Fruit fly (Drosophila melanogaster) whole organism, prepupa: ENCODE measurements around the gene msl-2.

Experiments used
- Blimp-1 ChIP-seq: fragments of 200-800 bp; sonication (Bioruptor generic); optimal IDR thresholded peaks from 3 replicates; lab custom pipeline; 2017; ENCODE audit warnings: missing biosample characterization, missing genetic modification characterization, mild to moderate bottlenecking, moderate library complexity, missing genetic modification reagents
- CG10631 ChIP-seq: fragments of 200-800 bp; sonication (Bioruptor generic); optimal IDR thresholded peaks from 2 replicates; lab custom pipeline; 2016; ENCODE audit warnings: missing biosample characterization, missing genetic modification characterization
- CG10669 ChIP-seq: fragments of 200-800 bp; sonication (Bioruptor generic); optimal IDR thresholded peaks from 3 replicates; lab custom pipeline; 2018; ENCODE audit warnings: missing biosample characterization, mild to moderate bottlenecking, missing genetic modification characterization, moderate library complexity
- CG11294 ChIP-seq: fragments of 200-800 bp; sonication (Bioruptor generic); IDR thresholded peaks from 2 replicates; pipeline ENCODE4 v1.3.6; 2022; ENCODE audit warnings: missing biosample characterization, missing genetic modification characterization
- CG11762 ChIP-seq: fragments of 200-800 bp; sonication (Bioruptor generic); optimal IDR thresholded peaks from 3 replicates; lab custom pipeline; 2016; ENCODE audit warnings: missing biosample characterization, missing genetic modification characterization; ENCODE audit not compliant: insufficient read depth
- CG11902 ChIP-seq: fragments of 200-800 bp; sonication (Bioruptor generic); optimal IDR thresholded peaks from 3 replicates; lab custom pipeline; 2016; ENCODE audit warnings: missing biosample characterization, missing genetic modification characterization
- CG15336 ChIP-seq: fragments of 200-800 bp; sonication (Bioruptor generic); IDR thresholded peaks from 2 replicates; pipeline ENCODE4 v1.3.6; 2022; ENCODE audit warnings: missing biosample characterization, missing genetic modification characterization
- CG1621 ChIP-seq: fragments of 200-800 bp; sonication (Bioruptor generic); optimal IDR thresholded peaks from 3 replicates; lab custom pipeline; 2018; ENCODE audit warnings: missing biosample characterization, mild to moderate bottlenecking, missing genetic modification characterization
- CG16779 ChIP-seq: fragments of 200-800 bp; sonication (Bioruptor generic); optimal IDR thresholded peaks from 3 replicates; lab custom pipeline; 2017; ENCODE audit warnings: missing biosample characterization, mild to moderate bottlenecking, missing genetic modification characterization
- CG31627 ChIP-seq: fragments of 200-800 bp; sonication (Bioruptor generic); optimal IDR thresholded peaks from 3 replicates; lab custom pipeline; 2016; ENCODE audit warnings: missing biosample characterization, missing genetic modification characterization
- CG32006 ChIP-seq: fragments of 200-800 bp; sonication (Bioruptor generic); optimal IDR thresholded peaks from 3 replicates; lab custom pipeline; 2017; ENCODE audit warnings: missing biosample characterization, mild to moderate bottlenecking, missing genetic modification characterization
- CG3919 ChIP-seq: fragments of 200-800 bp; sonication (Bioruptor generic); optimal IDR thresholded peaks from 3 replicates; lab custom pipeline; 2016; ENCODE audit warnings: missing biosample characterization, missing genetic modification characterization
- CG4318 ChIP-seq: fragments of 200-800 bp; sonication (Bioruptor generic); optimal IDR thresholded peaks from 3 replicates; lab custom pipeline; 2017; ENCODE audit warnings: missing biosample characterization, mild to moderate bottlenecking, missing genetic modification characterization
- CG6163 ChIP-seq: fragments of 200-800 bp; sonication (Bioruptor generic); IDR thresholded peaks from 3 replicates; pipeline ENCODE4 v1.3.6; 2022; ENCODE audit warnings: missing biosample characterization, missing genetic modification characterization
- CG6276 ChIP-seq: fragments of 200-800 bp; sonication (Bioruptor generic); optimal IDR thresholded peaks from 2 replicates; lab custom pipeline; 2017; ENCODE audit warnings: missing biosample characterization, mild to moderate bottlenecking, missing genetic modification characterization
- CG6808 ChIP-seq: fragments of 200-800 bp; sonication (Bioruptor generic); optimal IDR thresholded peaks from 3 replicates; lab custom pipeline; 2017; ENCODE audit warnings: missing biosample characterization, missing genetic modification characterization, mild to moderate bottlenecking, moderate library complexity, missing genetic modification reagents
- CG7368 ChIP-seq: fragments of 200-800 bp; sonication (Bioruptor generic); optimal IDR thresholded peaks from 3 replicates; lab custom pipeline; 2016; ENCODE audit warnings: missing biosample characterization, missing genetic modification characterization
- CG8119 ChIP-seq: fragments of 200-800 bp; sonication (Bioruptor generic); IDR thresholded peaks from 3 replicates; pipeline ENCODE4 v1.3.6; 2022; ENCODE audit warnings: missing biosample characterization, missing genetic modification characterization
- CG8319 ChIP-seq: fragments of 200-800 bp; sonication (Bioruptor generic); optimal IDR thresholded peaks from 3 replicates; lab custom pipeline; 2016; ENCODE audit warnings: missing biosample characterization, missing genetic modification characterization
- CG8632 ChIP-seq: fragments of 200-800 bp; sonication (Bioruptor generic); optimal IDR thresholded peaks from 3 replicates; lab custom pipeline; 2016; ENCODE audit warnings: missing biosample characterization, missing genetic modification characterization
- CG9139 ChIP-seq: fragments of 200-800 bp; sonication (Bioruptor generic); optimal IDR thresholded peaks from 3 replicates; lab custom pipeline; 2017; ENCODE audit warnings: missing biosample characterization, mild to moderate bottlenecking, missing genetic modification characterization
- Eip78C ChIP-seq: fragments of 200-800 bp; sonication (Bioruptor generic); peaks from one replicate; lab custom pipeline; 2016; ENCODE audit warnings: missing biosample characterization, missing genetic modification characterization
- Eip93F ChIP-seq: fragments of 200-800 bp; sonication (Bioruptor generic); optimal IDR thresholded peaks from 2 replicates; lab custom pipeline; 2016; ENCODE audit warnings: missing biosample characterization, mild to moderate bottlenecking, missing genetic modification characterization
- Ets21C ChIP-seq: fragments of 200-800 bp; sonication (Bioruptor generic); optimal IDR thresholded peaks from 3 replicates; lab custom pipeline; 2016; ENCODE audit warnings: missing biosample characterization, missing genetic modification characterization
- Ets96B ChIP-seq: fragments of 200-800 bp; optimal IDR thresholded peaks from 2 replicates; lab custom pipeline; 2019; ENCODE audit warnings: missing biosample characterization, mild to moderate bottlenecking, missing genetic modification characterization, moderate library complexity
- Gug ChIP-seq: fragments of 200-800 bp; sonication (Bioruptor generic); IDR thresholded peaks from 2 replicates; pipeline ENCODE4 v1.3.6; 2022; ENCODE audit warnings: missing biosample characterization, missing genetic modification characterization
- Hr39 ChIP-seq: fragments of 200-800 bp; sonication (Bioruptor generic); optimal IDR thresholded peaks from 2 replicates; lab custom pipeline; 2016; ENCODE audit warnings: missing biosample characterization, missing genetic modification characterization
- Hr4 ChIP-seq: fragments of 200-800 bp; sonication (Bioruptor generic); optimal IDR thresholded peaks from 3 replicates; lab custom pipeline; 2016; ENCODE audit warnings: missing biosample characterization, missing genetic modification characterization
- Met ChIP-seq: fragments of 200-800 bp; sonication (Bioruptor generic); optimal IDR thresholded peaks from 3 replicates; lab custom pipeline; 2016; ENCODE audit warnings: missing biosample characterization, missing genetic modification characterization
- OdsH ChIP-seq: fragments of 200-800 bp; sonication (Bioruptor generic); optimal IDR thresholded peaks from 3 replicates; lab custom pipeline; 2016; ENCODE audit warnings: missing biosample characterization, missing genetic modification characterization
- Sox102F ChIP-seq: fragments of 200-800 bp; sonication (Bioruptor generic); optimal IDR thresholded peaks from 2 replicates; lab custom pipeline; 2016; ENCODE audit warnings: missing biosample characterization, mild to moderate bottlenecking, missing genetic modification characterization
- Sox14 ChIP-seq: fragments of 200-800 bp; sonication (Bioruptor generic); optimal IDR thresholded peaks from 3 replicates; lab custom pipeline; 2016; ENCODE audit warnings: missing biosample characterization, missing genetic modification characterization
- Sox15 ChIP-seq: fragments of 200-800 bp; sonication (Bioruptor generic); optimal IDR thresholded peaks from 3 replicates; lab custom pipeline; 2016; ENCODE audit warnings: missing biosample characterization, missing genetic modification characterization
- achi ChIP-seq: fragments of 200-800 bp; sonication (Bioruptor generic); optimal IDR thresholded peaks from 3 replicates; lab custom pipeline; 2016; ENCODE audit warnings: missing biosample characterization, missing genetic modification characterization
- acj6 ChIP-seq: fragments of 200-800 bp; sonication (Bioruptor generic); optimal IDR thresholded peaks from 3 replicates; lab custom pipeline; 2016; ENCODE audit warnings: missing biosample characterization, missing genetic modification characterization
- cyc ChIP-seq: fragments of 200-800 bp; sonication (Bioruptor generic); optimal IDR thresholded peaks from 3 replicates; lab custom pipeline; 2016; ENCODE audit warnings: missing biosample characterization, missing genetic modification characterization
- dac ChIP-seq: fragments of 200-800 bp; sonication (Bioruptor generic); optimal IDR thresholded peaks from 2 replicates; lab custom pipeline; 2017; ENCODE audit warnings: missing biosample characterization, mild to moderate bottlenecking, missing genetic modification characterization
- dsx ChIP-seq: fragments of 200-800 bp; optimal IDR thresholded peaks from 3 replicates; lab custom pipeline; 2019; ENCODE audit warnings: missing biosample characterization, mild to moderate bottlenecking, missing genetic modification characterization, moderate library complexity; ENCODE audit not compliant: poor library complexity, severe bottlenecking
- eg ChIP-seq: fragments of 200-800 bp; sonication (Bioruptor generic); IDR thresholded peaks from 3 replicates; pipeline ENCODE4 v1.3.6; 2022; ENCODE audit warnings: missing biosample characterization, missing genetic modification characterization
- esn ChIP-seq: fragments of 200-800 bp; sonication (Bioruptor generic); optimal IDR thresholded peaks from 2 replicates; lab custom pipeline; 2016; ENCODE audit warnings: missing biosample characterization, mild to moderate bottlenecking, missing genetic modification characterization, moderate library complexity
- fd85E ChIP-seq: fragments of 200-800 bp; sonication (Bioruptor generic); optimal IDR thresholded peaks from 3 replicates; lab custom pipeline; 2016; ENCODE audit warnings: missing biosample characterization, missing genetic modification characterization
- fkh ChIP-seq: fragments of 200-800 bp; sonication (Bioruptor generic); optimal IDR thresholded peaks from 3 replicates; lab custom pipeline; 2017; ENCODE audit warnings: missing biosample characterization, mild to moderate bottlenecking, missing genetic modification characterization, moderate library complexity
- lz ChIP-seq: fragments of 200-800 bp; sonication (Bioruptor generic); optimal IDR thresholded peaks from 3 replicates; lab custom pipeline; 2016; ENCODE audit warnings: missing biosample characterization, missing genetic modification characterization
- net ChIP-seq: fragments of 200-800 bp; sonication (Bioruptor generic); optimal IDR thresholded peaks from 3 replicates; lab custom pipeline; 2016; ENCODE audit warnings: missing biosample characterization, missing genetic modification characterization
- pdm3 ChIP-seq: fragments of 200-800 bp; sonication (Bioruptor generic); optimal IDR thresholded peaks from 3 replicates; lab custom pipeline; 2016; ENCODE audit warnings: missing biosample characterization, missing genetic modification characterization
- spab ChIP-seq: fragments of 200-800 bp; sonication (Bioruptor generic); optimal IDR thresholded peaks from 2 replicates; lab custom pipeline; 2017; ENCODE audit warnings: missing biosample characterization, mild to moderate bottlenecking, missing genetic modification characterization, missing genetic modification reagents
- svp ChIP-seq: fragments of 200-800 bp; sonication (Bioruptor generic); peaks from one replicate; lab custom pipeline; 2016; ENCODE audit warnings: missing biosample characterization, missing genetic modification characterization
- vri ChIP-seq: fragments of 200-800 bp; sonication (Bioruptor generic); optimal IDR thresholded peaks from 3 replicates; lab custom pipeline; 2016; ENCODE audit warnings: missing biosample characterization, mild to moderate bottlenecking, missing genetic modification characterization

The msl-2 gene

DNA sequence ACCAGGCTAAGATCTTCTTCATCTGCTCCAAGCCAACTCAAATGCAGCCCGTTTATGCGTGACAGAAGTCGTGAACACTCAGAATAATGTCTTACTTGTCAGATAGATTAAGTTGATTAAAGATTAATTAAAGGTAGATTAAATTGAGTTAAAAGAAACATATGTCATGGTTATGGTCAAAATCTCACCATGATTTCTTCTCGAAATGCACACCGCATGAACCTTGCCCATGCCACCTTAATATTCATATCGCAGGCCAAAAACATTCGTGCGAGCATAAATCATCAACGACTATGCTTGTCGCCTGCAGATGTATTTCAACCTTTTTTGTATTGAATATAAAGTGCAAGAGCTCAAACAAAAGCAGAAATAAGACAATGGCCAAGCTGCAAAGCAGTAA is 28.8 kb downstream of the msl-2 start (continued):
- peak; percentile 63 for TF ChIP-seq CG11294 (GFP tag; lab: Robert Waterston, UW)
- TF ChIP-seq esn (GFP tag; lab: Kevin White, UChicago), result peak; percentile 96
- peak; percentile 91 for TF ChIP-seq eg (GFP tag; lab: Robert Waterston, UW)
- TF ChIP-seq CG6276 (GFP tag; lab: Kevin White, UChicago), result peak; percentile 82
- TF ChIP-seq Blimp-1, result peak; percentile 66
- peak; percentile 53 for TF ChIP-seq Eip93F
- peak; percentile 92 for TF ChIP-seq pdm3 (GFP tag; lab: Kevin White, UChicago)
- peak; percentile 63 for TF ChIP-seq CG11762 (GFP tag; lab: Kevin White, UChicago)
- peak; percentile 81 for TF ChIP-seq CG32006 (GFP tag; lab: Kevin White, UChicago)
- TF ChIP-seq fd85E (GFP tag; lab: Kevin White, UChicago), result peak; percentile 11
- peak; percentile 95 for TF ChIP-seq CG6163 (GFP tag; lab: Robert Waterston, UW)
- TF ChIP-seq Sox102F (GFP tag; lab: Kevin White, UChicago), result peak; percentile 95
- TF ChIP-seq CG1621 (tag; lab: Kevin White, UChicago), result peak; percentile 76
- peak; percentile 75 for TF ChIP-seq cyc
- peak; percentile 63 for TF ChIP-seq Ets96B (tag; lab: Kevin White, UChicago)
- TF ChIP-seq CG11902 (GFP tag; lab: Kevin White, UChicago), result peak; percentile 15
- TF ChIP-seq Eip78C, result peak; percentile 94
- TF ChIP-seq CG3919 (GFP tag; lab: Kevin White, UChicago), result peak; percentile 79
- TF ChIP-seq Hr39 (GFP tag; lab: Kevin White, UChicago), result peak; percentile 83
- TF ChIP-seq Gug (GFP tag; lab: Robert Waterston, UW), result peak; percentile 69
- TF ChIP-seq acj6 (GFP tag; lab: Kevin White, UChicago), result peak; percentile 76
- TF ChIP-seq CG16779 (tag; lab: Kevin White, UChicago), result peak; percentile 34
- peak; percentile 52 for TF ChIP-seq CG10669 (GFP tag; lab: Kevin White, UChicago)
- TF ChIP-seq OdsH (GFP tag; lab: Kevin White, UChicago), result peak; percentile 93
- peak; percentile 84 for TF ChIP-seq dac (GFP tag; lab: Kevin White, UChicago)
- peak; percentile 89 for TF ChIP-seq Ets21C
- TF ChIP-seq CG15336 (GFP tag; lab: Robert Waterston, UW), result peak; percentile 94
- no peak for TF ChIP-seq Sox15
- peak; percentile 53 for TF ChIP-seq CG6808 (GFP tag; lab: Kevin White, UChicago)
- TF ChIP-seq dsx (GFP tag; lab: Kevin White, UChicago), result peak; percentile 71
- TF ChIP-seq Sox14 (GFP tag; lab: Kevin White, UChicago), result peak; percentile 93

DNA sequence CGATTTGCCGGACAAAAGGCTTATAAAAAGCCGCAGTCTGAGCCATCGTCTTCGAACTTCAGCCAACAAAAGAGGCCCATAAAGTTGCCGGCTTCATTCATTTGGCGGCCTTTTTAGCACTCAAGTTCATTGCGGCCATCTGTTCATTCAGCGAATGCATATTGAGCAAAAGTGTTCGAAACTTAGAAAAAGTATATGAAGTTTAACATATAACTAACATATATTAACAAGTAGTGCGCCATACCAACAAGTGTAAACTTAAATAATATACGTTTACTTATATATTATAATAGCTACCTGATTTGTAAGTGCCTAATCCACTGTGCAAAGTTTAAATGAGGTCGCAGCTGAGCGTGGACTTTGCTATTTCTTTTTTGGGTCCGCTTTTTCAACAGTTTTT is 29.6 kb downstream of the msl-2 start:
- TF ChIP-seq CG8119 (GFP tag; lab: Robert Waterston, UW) (peak; percentile 68), CG10669 (GFP tag; lab: Kevin White, UChicago) (no peak), lz (GFP tag; lab: Kevin White, UChicago) (no peak), dac (GFP tag; lab: Kevin White, UChicago) (peak; percentile 43), CG11294 (GFP tag; lab: Robert Waterston, UW) (no peak), spab (GFP tag; lab: Kevin White, UChicago) (no peak), eg (GFP tag; lab: Robert Waterston, UW) (peak; percentile 28; the same call in 1 of the 3 replicates), fd85E (GFP tag; lab: Kevin White, UChicago) (no peak), CG31627 (GFP tag; lab: Kevin White, UChicago) (no peak), net (GFP tag; lab: Kevin White, UChicago) (peak; percentile 6), CG4318 (peak; percentile 4), CG1621 (tag; lab: Kevin White, UChicago) (no peak), fkh (GFP tag; lab: Kevin White, UChicago) (no peak), CG8319 (GFP tag; lab: Kevin White, UChicago) (no peak), achi (GFP tag; lab: Kevin White, UChicago) (peak; percentile 29), CG10631 (GFP tag; lab: Kevin White, UChicago) (no peak), CG16779 (tag; lab: Kevin White, UChicago) (no peak), CG9139 (GFP tag; lab: Kevin White, UChicago) (no peak), CG6163 (GFP tag; lab: Robert Waterston, UW) (peak; percentile 52; the same call in 2 of the 3 replicates), svp (GFP tag; lab: Kevin White, UChicago) (no peak), Hr4 (GFP tag; lab: Kevin White, UChicago) (peak; percentile 38), vri (GFP tag; lab: Kevin White, UChicago) (no peak), Sox102F (GFP tag; lab: Kevin White, UChicago) (no peak), CG32006 (GFP tag; lab: Kevin White, UChicago) (peak; percentile 47), Met (GFP tag; lab: Kevin White, UChicago) (no peak), CG7368 (no peak), pdm3 (GFP tag; lab: Kevin White, UChicago) (peak; percentile 17), CG11762 (GFP tag; lab: Kevin White, UChicago) (no peak), CG6808 (GFP tag; lab: Kevin White, UChicago) (no peak), CG15336 (GFP tag; lab: Robert Waterston, UW) (peak; percentile 29; the same call in 1 of the 2 replicates), Blimp-1 (no peak), CG8632 (GFP tag; lab: Kevin White, UChicago) (no peak)
